Worm (Caenorhabditis elegans): Measurements from ENCODE around the gene tmem-131.

Gene tmem-131

ce11 chrIII:4968146-4968545, 29.8 kb downstream of the tmem-131 start:
- TF ChIP-seq nhr-102 (tag; optimal IDR thresholded peaks at IDR 0.05), result no peak
- no peak for TF ChIP-seq dmd-8 (GFP tag; IDR thresholded peaks at IDR 0.05)
- 0 out of 2 replicates have a peak, but pooled peaks have one; percentile 22 for TF ChIP-seq ctbp-1 (GFP tag; IDR thresholded peaks at IDR 0.05)
- peak in 1 of 2 experiments; percentile 53 for TF ChIP-seq mdl-1 (tag; optimal IDR thresholded peaks at IDR 0.05)

DNA sequence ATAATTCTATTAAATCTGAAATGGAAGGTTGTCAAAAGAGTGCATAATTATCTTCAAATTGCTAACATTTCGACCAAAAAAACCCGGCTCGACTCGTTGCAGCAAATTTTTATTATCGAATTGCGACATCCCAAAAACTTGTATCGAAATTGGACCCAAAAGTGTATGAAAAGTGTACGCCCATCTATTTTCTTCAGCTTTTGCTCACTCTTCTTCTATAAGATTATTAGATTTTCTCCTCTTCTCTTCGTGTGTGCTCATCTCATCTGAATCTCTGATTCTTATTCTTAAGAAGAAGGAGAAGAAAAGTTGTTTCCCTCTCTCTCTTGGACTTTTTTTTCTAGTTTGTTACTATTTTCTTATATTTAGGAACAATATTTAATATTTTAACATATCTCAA, 30.7 kb downstream of the tmem-131 start:
- TF ChIP-seq lin-38 (GFP tag; IDR thresholded peaks at IDR 0.05) (no peak), fkh-10 (GFP tag; optimal IDR thresholded peaks at IDR 0.05) (peak; percentile 79), lsy-2 (tag; optimal IDR thresholded peaks at IDR 0.05) (peak in 1 of 2 experiments; percentile 31), nhr-111 (GFP tag; optimal IDR thresholded peaks at IDR 0.05) (no peak), lin-15B (tag; optimal IDR thresholded peaks at IDR 0.05) (no peak), egl-43 (GFP tag; IDR thresholded peaks at IDR 0.05) (no peak), mep-1 (tag; optimal IDR thresholded peaks at IDR 0.05) (no peak), mdt-29 (GFP tag; IDR thresholded peaks at IDR 0.05) (no peak), ZK546.5 (tag; optimal IDR thresholded peaks at IDR 0.05) (no peak), ces-1 (GFP tag; optimal IDR thresholded peaks at IDR 0.05) (peak; percentile 95), attf-4 (tag; optimal IDR thresholded peaks at IDR 0.05) (no peak), nhr-237 (tag; optimal IDR thresholded peaks at IDR 0.05) (no peak), nhr-6 (tag; optimal IDR thresholded peaks at IDR 0.05) (no peak), rbr-2 (tag; optimal IDR thresholded peaks at IDR 0.05) (no peak), nhr-77 (tag; optimal IDR thresholded peaks at IDR 0.05) (no peak), dve-1 (tag; optimal IDR thresholded peaks at IDR 0.05; ENCODE audit: insufficient read depth) (no peak), sdz-12 (GFP tag; optimal IDR thresholded peaks at IDR 0.05) (no peak), lin-1 (GFP tag; IDR thresholded peaks at IDR 0.05) (no peak), jun-1 (tag; optimal IDR thresholded peaks at IDR 0.05) (no peak), egl-27 (tag; optimal IDR thresholded peaks at IDR 0.05) (no peak), hlh-11 (tag; optimal IDR thresholded peaks at IDR 0.05) (no peak), tra-1 (GFP tag; IDR thresholded peaks at IDR 0.05) (no peak), D1046.2 (GFP tag; IDR thresholded peaks at IDR 0.05) (no peak), zip-11 (GFP tag; IDR thresholded peaks at IDR 0.05) (no peak), ctbp-1 (GFP tag; IDR thresholded peaks at IDR 0.05) (0 out of 2 replicates have a peak, but pooled peaks have one; percentile 23), F37D6.2 (tag; optimal IDR thresholded peaks at IDR 0.05) (no peak), duxl-1 (tag; optimal IDR thresholded peaks at IDR 0.05; ENCODE audit: poor library complexity) (no peak)

DNA sequence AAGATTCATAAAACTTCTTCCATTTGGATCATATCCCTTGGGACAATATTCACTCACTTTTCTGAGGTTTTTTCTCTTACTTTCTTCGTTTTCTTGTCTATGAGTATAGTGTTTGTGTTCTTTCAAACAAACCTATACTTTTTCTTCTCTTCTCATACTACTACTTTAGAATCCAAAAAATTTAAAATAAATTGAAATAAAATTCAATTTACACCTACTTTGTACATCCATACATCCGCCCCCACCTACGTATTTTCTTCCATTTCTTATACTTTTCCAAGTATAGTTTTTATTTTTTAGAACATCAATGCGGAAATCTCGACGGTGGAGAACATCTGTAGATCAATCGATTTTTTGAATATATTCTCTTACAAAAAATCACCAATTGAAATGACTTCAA, 32.7 kb downstream of the tmem-131 start, which contains the start of gene nca-2:
Gene nca-2 (plus strand): TSS at position 301 of the 400 bp plus-strand sequence.
- TF ChIP-seq nhr-111 (GFP tag; optimal IDR thresholded peaks at IDR 0.05), result no peak
- no peak for TF ChIP-seq hlh-11 (tag; optimal IDR thresholded peaks at IDR 0.05)
- no peak for TF ChIP-seq zip-11 (GFP tag; IDR thresholded peaks at IDR 0.05)
- no peak for TF ChIP-seq nhr-48 (tag; optimal IDR thresholded peaks at IDR 0.05)

DNA sequence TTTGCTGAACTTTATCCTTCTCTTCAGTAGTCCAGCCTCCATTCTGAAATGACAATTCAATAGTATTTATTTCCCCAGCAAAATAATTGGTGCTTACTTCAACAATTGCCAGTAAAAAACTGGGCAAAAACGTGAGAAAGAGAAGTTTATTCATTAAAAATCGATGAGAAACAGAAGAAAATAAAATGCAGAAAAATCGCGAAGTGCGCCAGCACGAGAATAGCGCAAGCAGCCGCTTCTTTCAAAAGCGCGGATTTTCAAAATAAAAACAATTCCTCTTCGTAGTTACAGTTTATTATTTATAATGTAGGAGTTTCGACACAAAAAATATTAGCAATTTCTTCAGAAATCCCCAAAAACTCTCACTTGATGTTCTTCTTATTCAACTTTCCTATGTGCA, 35.1 kb downstream of the tmem-131 start, which contains the start of gene C27F2.9:
Gene C27F2.9 (minus strand): TSS at position 159 of the 400 bp plus-strand sequence.
- TF ChIP-seq hlh-30 (tag; optimal IDR thresholded peaks at IDR 0.05; ENCODE audit: insufficient read depth) (peak; percentile 73), F37D6.2 (tag; optimal IDR thresholded peaks at IDR 0.05) (peak; percentile 68), T20F7.1 (GFP tag; optimal IDR thresholded peaks at IDR 0.05) (peak; percentile 83), snpc-4 (tag; optimal IDR thresholded peaks at IDR 0.05) (no peak), lin-15B (tag; optimal IDR thresholded peaks at IDR 0.05) (peak; percentile 36), mxl-2 (GFP tag; conservative IDR thresholded peaks at IDR 0.05) (no peak), ztf-7 (tag; optimal IDR thresholded peaks at IDR 0.05) (peak; percentile 43), rbr-2 (tag; optimal IDR thresholded peaks at IDR 0.05) (peak; percentile 82), ceh-44 (GFP tag; IDR thresholded peaks at IDR 0.05) (no peak), skn-1 (tag; optimal IDR thresholded peaks at IDR 0.05) (no peak), sdz-12 (GFP tag; optimal IDR thresholded peaks at IDR 0.05) (no peak), saeg-2 (GFP tag; IDR thresholded peaks at IDR 0.05) (no peak), mxl-3 (GFP tag; optimal IDR thresholded peaks at IDR 0.05) (no peak), ces-1 (GFP tag; optimal IDR thresholded peaks at IDR 0.05) (no peak), spr-1 (tag; optimal IDR thresholded peaks at IDR 0.05) (peak; percentile 68), F10B5.3 (tag; optimal IDR thresholded peaks at IDR 0.05) (peak; percentile 56), snpc-1.2 (GFP tag; IDR thresholded peaks at IDR 0.05) (no peak), ama-1 (optimal IDR thresholded peaks at IDR 0.05) (peak; percentile 22), nhr-42 (GFP tag; IDR thresholded peaks at IDR 0.05) (peak; percentile 88), nhr-6 (tag; optimal IDR thresholded peaks at IDR 0.05) (peak; percentile 82), ceh-62 (tag; optimal IDR thresholded peaks at IDR 0.05) (no peak), dmd-8 (GFP tag; IDR thresholded peaks at IDR 0.05) (no peak), ctbp-1 (GFP tag; IDR thresholded peaks at IDR 0.05) (peak; percentile 32; the same call in 1 of the 2 replicates), daf-12 (tag; optimal IDR thresholded peaks at IDR 0.05) (no peak)
